Fruit fly (Drosophila melanogaster): ENCODE data around the gene CG14252.

CG14252 gene

DNA sequence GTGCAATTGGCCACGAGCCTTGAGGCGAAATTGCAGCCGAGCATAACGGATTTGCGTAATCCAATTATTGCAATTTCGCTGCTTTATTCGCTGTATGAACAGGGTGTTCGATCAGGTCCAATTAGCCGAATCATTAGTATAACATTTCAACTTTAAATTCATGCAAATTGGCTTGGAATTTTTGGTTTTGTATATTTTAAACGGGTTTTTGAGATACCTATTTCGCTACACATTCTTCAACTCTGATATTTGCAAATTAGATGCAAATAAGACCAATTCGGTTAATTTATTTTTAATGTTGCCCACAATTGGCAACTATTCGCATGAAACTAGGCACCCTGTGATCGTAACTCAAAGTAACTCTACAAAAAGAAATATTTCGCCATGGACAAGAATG is 8.1 kb downstream of the CG14252 start:
- TF ChIP-seq CG1620 (GFP tag; optimal IDR thresholded peaks at IDR 0.05): peak; percentile 92
- TF ChIP-seq CG7101 (tag; optimal IDR thresholded peaks at IDR 0.05): peak; percentile 82
- TF ChIP-seq bab1 (GFP tag; optimal IDR thresholded peaks at IDR 0.05): peak; percentile 99
- peak; percentile 45 for TF ChIP-seq toe (GFP tag; optimal IDR thresholded peaks at IDR 0.05)
- no peak for TF ChIP-seq cnc (optimal IDR thresholded peaks at IDR 0.05)
- TF ChIP-seq Clk (GFP tag; optimal IDR thresholded peaks at IDR 0.05): peak; percentile 35
- peak; percentile 48 for TF ChIP-seq CG5204 (GFP tag; optimal IDR thresholded peaks at IDR 0.05)
- peak; percentile 35 for TF ChIP-seq Mnt (GFP tag; optimal IDR thresholded peaks at IDR 0.05)
- TF ChIP-seq tj (GFP tag; optimal IDR thresholded peaks at IDR 0.05): peak; percentile 70
- peak; percentile 73 for TF ChIP-seq pad (GFP tag; optimal IDR thresholded peaks at IDR 0.05)
- TF ChIP-seq CG11617 (GFP tag; optimal IDR thresholded peaks at IDR 0.05): peak; percentile 51
- no peak for TF ChIP-seq cic (GFP tag; optimal IDR thresholded peaks at IDR 0.05)
- TF ChIP-seq Hr96 (GFP tag; optimal IDR thresholded peaks at IDR 0.05): peak; percentile 80
- TF ChIP-seq Crg-1 (GFP tag; optimal IDR thresholded peaks at IDR 0.05): peak; percentile 91
- TF ChIP-seq ovo (GFP tag; optimal IDR thresholded peaks at IDR 0.05): no peak
- no peak for TF ChIP-seq kay (GFP tag; ENCODE audit: borderline replicate concordance)
- TF ChIP-seq CG14711 (tag; optimal IDR thresholded peaks at IDR 0.05): peak; percentile 85
- peak; percentile 35 for TF ChIP-seq CG7045 (GFP tag; optimal IDR thresholded peaks at IDR 0.05)
- no peak for TF ChIP-seq CG12768 (GFP tag; optimal IDR thresholded peaks at IDR 0.05)
- TF ChIP-seq CG33017 (tag; optimal IDR thresholded peaks at IDR 0.05): peak; percentile 40

DNA sequence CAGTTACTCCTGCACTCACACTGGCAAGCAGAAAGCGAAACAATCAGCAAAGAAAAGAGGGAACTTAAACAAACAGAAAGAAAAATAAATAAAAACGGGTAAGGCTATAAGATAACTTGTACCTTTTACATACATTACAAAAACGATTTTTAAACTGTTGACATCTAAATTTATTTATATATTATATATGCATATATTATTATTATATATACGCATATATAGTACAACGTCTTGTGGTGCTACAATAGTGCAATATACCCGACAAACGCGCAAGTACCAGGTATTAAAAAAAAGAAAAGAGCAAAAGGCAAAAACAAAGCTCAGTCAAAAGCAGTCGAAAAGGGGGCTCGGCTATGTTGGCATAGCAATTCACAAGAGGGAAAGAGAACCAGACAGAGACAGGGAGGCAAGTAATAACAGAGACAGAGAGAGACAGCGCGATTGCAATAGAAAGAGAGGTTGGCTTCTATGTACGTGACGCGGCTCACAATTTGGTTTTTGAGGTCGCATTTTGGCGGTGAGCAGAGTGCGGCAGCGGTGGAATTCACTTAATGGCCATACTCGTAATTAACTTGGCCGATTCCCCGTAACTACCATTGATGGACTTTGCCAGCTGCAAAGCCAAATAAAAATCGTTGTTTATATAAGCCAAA is 8.8 kb downstream of the CG14252 start:
- TF ChIP-seq CG14711 (tag; optimal IDR thresholded peaks at IDR 0.05) (peak; percentile 72), CG7101 (tag; optimal IDR thresholded peaks at IDR 0.05) (peak; percentile 35), tj (GFP tag; optimal IDR thresholded peaks at IDR 0.05) (peak; percentile 33), pad (GFP tag; optimal IDR thresholded peaks at IDR 0.05) (peak; percentile 4), Mnt (GFP tag; optimal IDR thresholded peaks at IDR 0.05) (no peak)

DNA sequence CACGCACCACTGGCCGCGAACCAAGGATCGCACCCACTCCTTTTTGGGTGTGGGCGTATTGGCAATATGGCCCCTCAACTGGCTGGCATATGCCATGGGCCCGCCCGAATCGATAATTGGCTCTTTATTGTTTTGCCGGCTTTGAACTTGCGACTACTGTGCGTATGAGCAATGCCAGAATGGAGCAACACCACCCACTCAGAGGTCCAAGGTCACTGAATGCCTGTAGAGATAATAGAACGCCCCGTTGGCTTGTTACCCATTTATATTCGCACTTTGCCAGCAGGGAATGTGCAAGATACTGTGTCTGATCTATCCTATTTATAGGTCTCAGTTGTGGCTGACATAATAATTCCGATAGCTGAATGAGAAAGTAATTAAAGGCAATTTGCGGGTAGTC is 10.2 kb downstream of the CG14252 start:
- no peak for TF ChIP-seq CG7101 (tag; optimal IDR thresholded peaks at IDR 0.05)

DNA sequence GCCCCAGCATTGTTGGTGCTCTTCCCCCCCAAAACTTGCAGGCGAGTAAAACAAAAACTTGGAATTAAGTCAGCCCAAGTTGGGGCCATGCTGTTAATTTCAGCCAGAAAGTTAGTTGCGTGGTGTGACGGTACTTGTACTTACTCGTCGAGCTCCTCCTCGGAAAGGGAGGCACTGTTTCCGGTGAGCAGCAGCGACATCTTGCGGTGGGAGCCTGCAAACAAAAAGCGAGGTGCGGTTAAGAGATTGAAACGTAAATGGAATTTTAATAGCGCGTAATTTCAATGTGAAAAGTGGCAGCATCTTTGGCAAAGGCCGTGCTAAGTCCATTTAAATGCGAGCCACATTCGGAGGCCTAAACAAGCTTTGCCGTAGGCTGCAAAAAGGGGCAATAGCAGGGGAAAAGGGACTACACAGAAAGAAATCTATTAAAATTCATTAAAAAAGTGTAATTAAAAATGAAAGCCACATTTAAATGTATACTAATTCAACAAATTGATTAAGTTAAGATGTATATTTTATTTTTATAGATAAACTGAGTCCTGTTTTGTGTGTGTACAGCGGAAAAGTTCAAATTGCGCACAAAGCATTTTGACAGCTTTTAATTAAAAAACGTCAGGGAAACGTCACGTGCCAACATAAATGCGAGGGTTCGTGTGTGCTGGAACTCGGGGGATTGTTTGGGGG is 11.2 kb downstream of the CG14252 start:
- TF ChIP-seq pad (GFP tag; optimal IDR thresholded peaks at IDR 0.05) (no peak), tj (GFP tag; optimal IDR thresholded peaks at IDR 0.05) (no peak), CG7045 (GFP tag; optimal IDR thresholded peaks at IDR 0.05) (no peak), CG11617 (GFP tag; optimal IDR thresholded peaks at IDR 0.05) (no peak), bab1 (GFP tag; optimal IDR thresholded peaks at IDR 0.05) (no peak), CG1620 (GFP tag; optimal IDR thresholded peaks at IDR 0.05) (no peak), Mnt (GFP tag; optimal IDR thresholded peaks at IDR 0.05) (no peak), CG5204 (GFP tag; optimal IDR thresholded peaks at IDR 0.05) (no peak), cic (GFP tag; optimal IDR thresholded peaks at IDR 0.05) (no peak), CG33017 (tag; optimal IDR thresholded peaks at IDR 0.05) (no peak), toe (GFP tag; optimal IDR thresholded peaks at IDR 0.05) (no peak), Crg-1 (GFP tag; optimal IDR thresholded peaks at IDR 0.05) (no peak), kay (GFP tag; ENCODE audit: borderline replicate concordance) (no peak), CG12768 (GFP tag; optimal IDR thresholded peaks at IDR 0.05) (no peak), Hr96 (GFP tag; optimal IDR thresholded peaks at IDR 0.05) (no peak)

DNA sequence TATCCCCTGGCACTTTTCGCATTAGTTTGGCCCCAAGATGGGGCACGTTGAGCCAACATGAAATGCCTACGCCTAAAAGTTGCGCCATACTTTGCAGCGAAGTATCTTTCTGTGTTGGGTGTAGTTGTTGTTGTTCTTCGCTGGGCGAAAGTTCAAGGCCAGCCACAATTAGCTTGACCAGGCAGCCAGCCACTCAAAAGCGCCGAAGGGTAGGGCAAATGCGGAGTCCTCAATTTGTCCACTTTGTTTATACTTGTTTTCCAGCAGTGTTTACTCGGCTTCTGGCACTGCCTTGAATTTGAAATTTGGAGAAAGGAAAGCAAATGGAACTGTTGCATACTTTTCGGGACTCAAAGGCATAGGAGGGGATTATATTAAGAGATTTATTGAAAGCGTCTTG is 11.8 kb downstream of the CG14252 start:
- no peak for TF ChIP-seq CG14711 (tag; optimal IDR thresholded peaks at IDR 0.05)

DNA sequence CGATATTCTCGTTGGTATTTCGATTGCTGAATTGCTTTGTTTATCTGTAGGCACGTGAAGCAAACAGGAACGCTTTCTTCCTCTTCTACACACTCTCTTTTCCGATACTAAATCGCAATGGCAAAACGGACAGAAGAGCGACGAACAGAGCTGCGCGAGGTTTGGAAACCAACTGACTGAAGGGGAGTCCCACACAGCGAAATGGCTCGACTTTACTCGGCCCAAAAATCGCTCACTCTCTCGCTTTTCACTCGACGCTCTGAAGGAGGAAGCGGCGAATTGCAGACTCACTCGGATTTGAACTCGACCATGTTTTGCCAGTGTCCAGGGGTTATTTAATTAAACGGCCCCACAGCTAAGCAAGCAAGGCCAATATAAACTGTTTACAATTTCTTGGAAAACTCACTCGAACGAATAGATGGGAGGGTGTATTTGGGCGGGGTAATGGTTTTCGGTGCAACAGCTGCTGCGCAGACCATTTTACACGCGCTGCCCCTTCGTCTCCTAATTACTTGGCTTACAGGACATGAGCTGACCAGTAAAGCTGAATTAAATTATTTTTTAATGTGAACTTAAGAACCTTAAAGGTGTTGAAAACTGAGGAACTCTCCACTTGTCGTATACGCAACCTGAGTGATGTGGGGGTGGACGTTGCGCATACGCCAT is 13.1 kb downstream of the CG14252 start, which contains the start of gene CG6330:
TSS of gene CG6330 (minus strand) at position 178 of the 666 bp plus-strand sequence.
- TF ChIP-seq CG5204 (GFP tag; optimal IDR thresholded peaks at IDR 0.05): no peak
- TF ChIP-seq Clk (GFP tag; optimal IDR thresholded peaks at IDR 0.05): no peak
- no peak for TF ChIP-seq CG7101 (tag; optimal IDR thresholded peaks at IDR 0.05)
- TF ChIP-seq kay (GFP tag; ENCODE audit: borderline replicate concordance): no peak
- no peak for TF ChIP-seq cnc (optimal IDR thresholded peaks at IDR 0.05)
- TF ChIP-seq CG7045 (GFP tag; optimal IDR thresholded peaks at IDR 0.05): no peak
- TF ChIP-seq Crg-1 (GFP tag; optimal IDR thresholded peaks at IDR 0.05): no peak
- TF ChIP-seq toe (GFP tag; optimal IDR thresholded peaks at IDR 0.05): no peak

DNA sequence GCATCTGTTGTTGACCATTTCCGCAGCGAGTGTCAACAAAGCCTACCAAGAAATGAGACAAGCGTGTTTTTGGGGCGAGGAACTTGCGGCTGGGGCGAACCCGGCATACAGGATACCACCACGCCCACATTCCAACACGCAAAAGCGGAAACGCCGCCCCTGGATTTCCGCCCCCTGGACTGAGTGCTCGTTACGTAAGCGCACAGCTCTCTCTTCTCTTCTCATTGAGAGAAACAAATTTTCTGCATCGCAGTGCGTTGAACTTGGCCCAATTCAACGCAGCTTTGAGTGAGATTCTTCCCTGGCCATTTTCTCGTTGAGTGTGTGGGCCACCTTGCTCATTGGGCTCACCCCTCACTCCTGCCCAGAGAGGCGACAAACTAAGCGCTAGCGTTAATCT is 15.2 kb downstream of the CG14252 start:
- TF ChIP-seq CG1620 (GFP tag; optimal IDR thresholded peaks at IDR 0.05) (no peak), CG14711 (tag; optimal IDR thresholded peaks at IDR 0.05) (no peak), Hr96 (GFP tag; optimal IDR thresholded peaks at IDR 0.05) (no peak), Mnt (GFP tag; optimal IDR thresholded peaks at IDR 0.05) (no peak), CG7045 (GFP tag; optimal IDR thresholded peaks at IDR 0.05) (no peak), kay (GFP tag; ENCODE audit: borderline replicate concordance) (no peak)

Data from whole organism, adult.